Fruit fly (Drosophila melanogaster): Measurements from ENCODE around the gene Ir7g.

DNA sequence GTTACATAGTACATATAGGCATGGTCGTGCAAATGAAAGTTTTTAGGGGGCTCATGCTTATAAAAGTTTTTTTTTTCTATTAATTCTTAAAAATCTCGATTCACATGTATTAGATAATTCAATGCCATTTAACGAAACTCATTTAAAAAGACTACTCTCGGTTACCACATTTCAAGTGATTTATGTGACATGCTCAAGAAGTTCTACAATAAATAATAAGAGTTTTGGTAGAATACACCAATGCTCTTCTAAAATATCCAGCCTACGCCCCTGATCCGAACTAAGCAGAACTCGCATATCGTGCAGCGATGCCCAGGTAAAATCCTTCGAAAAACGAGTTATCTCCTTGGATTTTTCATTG lies 8.1 kb downstream of the Ir7g start:
- TF ChIP-seq psq (optimal IDR thresholded peaks at IDR 0.05) (no peak), h (optimal IDR thresholded peaks at IDR 0.05) (no peak), Myc (optimal IDR thresholded peaks at IDR 0.05) (no peak), insv (optimal IDR thresholded peaks at IDR 0.05) (no peak), ttk (optimal IDR thresholded peaks at IDR 0.05) (no peak)
